Fruit fly (Drosophila melanogaster) whole organism, prepupa: Measurements from ENCODE around the gene drm.

Source experiments
- CG11902 ChIP-seq: fragments of 200-800 bp; sonication (Bioruptor generic); optimal IDR thresholded peaks from 3 replicates; lab custom pipeline; 2016; ENCODE audit warnings: missing biosample characterization, missing genetic modification characterization
- CG32006 ChIP-seq: fragments of 200-800 bp; sonication (Bioruptor generic); optimal IDR thresholded peaks from 3 replicates; lab custom pipeline; 2017; ENCODE audit warnings: missing biosample characterization, mild to moderate bottlenecking, missing genetic modification characterization
- Eip93F ChIP-seq: fragments of 200-800 bp; sonication (Bioruptor generic); optimal IDR thresholded peaks from 2 replicates; lab custom pipeline; 2016; ENCODE audit warnings: missing biosample characterization, mild to moderate bottlenecking, missing genetic modification characterization
- Hr39 ChIP-seq: fragments of 200-800 bp; sonication (Bioruptor generic); optimal IDR thresholded peaks from 2 replicates; lab custom pipeline; 2016; ENCODE audit warnings: missing biosample characterization, missing genetic modification characterization
- Met ChIP-seq: fragments of 200-800 bp; sonication (Bioruptor generic); optimal IDR thresholded peaks from 3 replicates; lab custom pipeline; 2016; ENCODE audit warnings: missing biosample characterization, missing genetic modification characterization
- OdsH ChIP-seq: fragments of 200-800 bp; sonication (Bioruptor generic); optimal IDR thresholded peaks from 3 replicates; lab custom pipeline; 2016; ENCODE audit warnings: missing biosample characterization, missing genetic modification characterization
- cyc ChIP-seq: fragments of 200-800 bp; sonication (Bioruptor generic); optimal IDR thresholded peaks from 3 replicates; lab custom pipeline; 2016; ENCODE audit warnings: missing biosample characterization, missing genetic modification characterization
- salr ChIP-seq, 2 experiments: fragments of 200-800 bp; sonication (Bioruptor generic); optimal IDR thresholded peaks; 3 replicates each; lab custom pipeline; 2016 to 2018; ENCODE audit warnings: missing biosample characterization in 2 of 2, missing genetic modification characterization in 2 of 2, mild to moderate bottlenecking in 1 of 2
- svp ChIP-seq: fragments of 200-800 bp; sonication (Bioruptor generic); peaks from one replicate; lab custom pipeline; 2016; ENCODE audit warnings: missing biosample characterization, missing genetic modification characterization

DNA sequence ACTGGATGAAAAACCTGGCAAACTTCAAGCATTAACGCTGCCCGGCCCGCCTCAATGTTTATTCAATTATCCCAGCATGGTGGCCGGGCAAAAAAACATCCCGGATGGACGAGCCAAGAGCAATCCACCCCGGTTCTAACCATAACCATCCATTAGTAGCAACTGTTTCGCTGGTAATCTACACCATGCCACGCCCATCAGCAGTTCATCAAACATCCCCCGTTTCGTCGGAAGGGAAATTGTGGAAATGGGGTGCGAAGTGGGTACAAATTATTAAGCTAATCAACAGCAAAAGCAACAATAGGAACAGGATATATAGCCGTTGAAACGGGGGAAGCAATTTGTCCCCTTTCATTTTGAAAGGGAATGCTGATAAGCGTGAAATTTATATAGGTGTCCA is 32.4 kb downstream of the drm start:
- TF ChIP-seq CG11902 (GFP tag; lab: Kevin White, UChicago) = no peak
- no peak for TF ChIP-seq Met (GFP tag; lab: Kevin White, UChicago)
- TF ChIP-seq salr (GFP tag; optimal IDR thresholded peaks at IDR 0.05; lab: Kevin White, UChicago) = no peak
- no peak for TF ChIP-seq OdsH
- no peak for TF ChIP-seq cyc (GFP tag; lab: Kevin White, UChicago)
- TF ChIP-seq svp (GFP tag; lab: Kevin White, UChicago) = no peak
- no peak for TF ChIP-seq Hr39 (GFP tag; lab: Kevin White, UChicago)
- TF ChIP-seq Eip93F (GFP tag; lab: Kevin White, UChicago) = no peak
- no peak for TF ChIP-seq CG32006 (GFP tag; lab: Kevin White, UChicago)
